Worm (Caenorhabditis elegans) whole organism, early embryonic: ENCODE data around the gene mec-14.

Source experiments
- B0310.2 ChIP-seq: sonication (generic microtip); optimal IDR thresholded peaks from 2 replicates; lab custom pipeline; 2016; ENCODE audit warnings: mild to moderate bottlenecking, missing genetic modification characterization, missing compliant biosample characterization
- aly-1 ChIP-seq: sonication (generic microtip); optimal IDR thresholded peaks from 2 replicates; lab custom pipeline; 2016; ENCODE audit warnings: missing genetic modification characterization, missing compliant biosample characterization
- ama-1 ChIP-seq: fragments of 150-350 bp; optimal IDR thresholded peaks from 2 replicates; lab custom pipeline; 2014
- ceh-13 ChIP-seq: fragments of 200-800 bp; sonication (Bioruptor generic); optimal IDR thresholded peaks from 2 replicates; lab custom pipeline; 2018; ENCODE audit warnings: mild to moderate bottlenecking, missing genetic modification characterization, missing compliant biosample characterization
- ceh-36 ChIP-seq: sonication (generic microtip); optimal IDR thresholded peaks from 2 replicates; lab custom pipeline; 2016; ENCODE audit warnings: missing genetic modification characterization, inconsistent platforms, missing compliant biosample characterization
- hmg-4 ChIP-seq: fragments of 200-800 bp; sonication (Bioruptor generic); optimal IDR thresholded peaks from 2 replicates; lab custom pipeline; 2018; ENCODE audit warnings: mild to moderate bottlenecking, missing genetic modification characterization, missing compliant biosample characterization
- hnd-1 ChIP-seq: sonication (generic microtip); optimal IDR thresholded peaks from 2 replicates; lab custom pipeline; 2016; ENCODE audit warnings: missing genetic modification characterization, missing compliant biosample characterization

ce11 chrIII:7230841-7231240 is 38.0 kb upstream of the mec-14 start, which contains the start of gene R151.10:
- no peak for TF ChIP-seq ama-1 (lab: Kevin White, UChicago)
- TF ChIP-seq aly-1 (tag; lab: Kevin White, UChicago), result no peak
- no peak for TF ChIP-seq hmg-4 (GFP tag; lab: Kevin White, UChicago)
- TF ChIP-seq hnd-1, result no peak
- no peak for TF ChIP-seq ceh-36 (tag; lab: Kevin White, UChicago)
- no peak for TF ChIP-seq B0310.2 (tag; lab: Kevin White, UChicago)
- no peak for TF ChIP-seq ceh-13 (GFP tag; lab: Kevin White, UChicago)
